Worm (Caenorhabditis elegans) whole organism, L1 larva: ENCODE data around the gene ech-1.1.
A peak's percentile ranks its signal among the peaks of the same experiment; 100 is the strongest.

Experiments used
- C04F5.9 ChIP-seq: sonication (generic microtip); optimal IDR thresholded peaks from 2 replicates; lab custom pipeline; 2016; ENCODE audit warnings: missing genetic modification characterization, missing compliant biosample characterization
- alr-1 ChIP-seq: fragments of 200-800 bp; sonication (Bioruptor generic); optimal IDR thresholded peaks from 2 replicates; lab custom pipeline; 2018; ENCODE audit warnings: borderline replicate concordance, mild to moderate bottlenecking, missing genetic modification characterization, missing compliant biosample characterization
- ceh-63 ChIP-seq: fragments of 200-800 bp; sonication (Bioruptor generic); optimal IDR thresholded peaks from 2 replicates; lab custom pipeline; 2018; ENCODE audit warnings: mild to moderate bottlenecking, missing genetic modification characterization, missing compliant biosample characterization
- ceh-88 ChIP-seq: fragments of 200-800 bp; sonication (Bioruptor generic); IDR thresholded peaks from 2 replicates; pipeline ENCODE4 v1.3.6; 2022; ENCODE audit warnings: missing genetic modification characterization, missing compliant biosample characterization
- ces-1 ChIP-seq: fragments of 150-350 bp; optimal IDR thresholded peaks from 2 replicates; lab custom pipeline; 2014; ENCODE audit warnings: missing biosample characterization, missing genetic modification reagents, missing genetic modification characterization
- dpl-1 ChIP-seq, 3 experiments: fragments of 150-350 bp in 2 of 3; sonication (generic microtip) in 1 of 3; optimal IDR thresholded peaks; 2 replicates each; lab custom pipeline; 2014 to 2017; ENCODE audit warnings: missing biosample characterization in 3 of 3, missing genetic modification characterization in 3 of 3, missing genetic modification reagents in 3 of 3
- dsc-1 ChIP-seq: sonication (generic microtip); optimal IDR thresholded peaks from 2 replicates; lab custom pipeline; 2016; ENCODE audit warnings: mild to moderate bottlenecking, missing genetic modification characterization, missing compliant biosample characterization
- efl-1 ChIP-seq, 4 experiments: fragments of 150-350 bp; optimal IDR thresholded peaks in 3 of 4; peaks in 1 of 4; 1 replicate in 1 of 4; 2 replicates in 3 of 4; lab custom pipeline; 2014; ENCODE audit warnings: missing biosample characterization in 2 of 4, missing genetic modification characterization in 2 of 4, missing genetic modification reagents in 2 of 4
- egl-13 ChIP-seq: sonication (generic microtip); optimal IDR thresholded peaks from 2 replicates; lab custom pipeline; 2016; ENCODE audit warnings: missing genotype, missing genetic modification reagents, missing genetic modification characterization, missing compliant biosample characterization
- egl-27 ChIP-seq, 2 experiments: fragments of 150-350 bp in 1 of 2; sonication (generic microtip); optimal IDR thresholded peaks; 3 replicates each; lab custom pipeline; 2017 to 2018; ENCODE audit warnings: missing biosample characterization in 2 of 2, missing genetic modification characterization in 2 of 2, missing genetic modification reagents in 2 of 2
- elt-2 ChIP-seq: sonication (generic microtip); optimal IDR thresholded peaks from 2 replicates; lab custom pipeline; 2016; ENCODE audit warnings: missing genetic modification characterization, mild to moderate bottlenecking, inconsistent platforms, missing compliant biosample characterization, missing genetic modification reagents
- fkh-4 ChIP-seq: sonication (generic microtip); optimal IDR thresholded peaks from 2 replicates; lab custom pipeline; 2016; ENCODE audit warnings: missing compliant biosample characterization, missing genetic modification characterization, borderline replicate concordance
- grh-1 ChIP-seq: fragments of 200-800 bp; sonication (Bioruptor generic); IDR thresholded peaks from 2 replicates; pipeline ENCODE4 v1.3.6; 2022; ENCODE audit warnings: missing genetic modification reagents, missing genetic modification characterization, missing compliant biosample characterization
- hlh-17 ChIP-seq: fragments of 200-800 bp; sonication (Bioruptor generic); optimal IDR thresholded peaks from 2 replicates; lab custom pipeline; 2018; ENCODE audit warnings: missing genetic modification characterization, mild to moderate bottlenecking, missing compliant biosample characterization, moderate library complexity, borderline replicate concordance
- hlh-4 ChIP-seq: sonication (generic microtip); optimal IDR thresholded peaks from 2 replicates; lab custom pipeline; 2016; ENCODE audit warnings: mild to moderate bottlenecking, missing genetic modification characterization, missing compliant biosample characterization
- jun-1 ChIP-seq: fragments of 150-350 bp; optimal IDR thresholded peaks from 2 replicates; lab custom pipeline; 2014; ENCODE audit warnings: missing biosample characterization, missing genetic modification reagents, missing genetic modification characterization
- lin-13 ChIP-seq: fragments of 150-350 bp; optimal IDR thresholded peaks from 2 replicates; lab custom pipeline; 2014; ENCODE audit warnings: missing biosample characterization, missing genetic modification reagents, missing genetic modification characterization
- lin-14 ChIP-seq: fragments of 200-800 bp; sonication (Bioruptor generic); optimal IDR thresholded peaks from 2 replicates; lab custom pipeline; 2018; ENCODE audit warnings: mild to moderate bottlenecking, missing genetic modification characterization, moderate library complexity, missing compliant biosample characterization
- lin-15B ChIP-seq: fragments of 150-350 bp; sonication (generic microtip); optimal IDR thresholded peaks from 3 replicates; lab custom pipeline; 2014; ENCODE audit warnings: missing biosample characterization, missing genetic modification characterization
- lin-35 ChIP-seq, 2 experiments: fragments of 150-350 bp; optimal IDR thresholded peaks; 2 replicates each; lab custom pipeline; 2014; ENCODE audit warnings: missing biosample characterization in 2 of 2, missing genetic modification characterization in 2 of 2, missing genetic modification reagents in 2 of 2
- mdl-1 ChIP-seq, 2 experiments: fragments of 150-350 bp; optimal IDR thresholded peaks; 2 replicates each; lab custom pipeline; 2014 to 2017; ENCODE audit warnings: missing biosample characterization in 2 of 2, missing genetic modification characterization in 2 of 2, inconsistent platforms in 1 of 2
- mep-1 ChIP-seq: fragments of 150-350 bp; optimal IDR thresholded peaks from 2 replicates; lab custom pipeline; 2014; ENCODE audit warnings: missing biosample characterization, missing genetic modification characterization
- nhr-20 ChIP-seq: sonication (generic microtip); optimal IDR thresholded peaks from 2 replicates; lab custom pipeline; 2016; ENCODE audit warnings: mild to moderate bottlenecking, missing genetic modification characterization, missing compliant biosample characterization
- nhr-28 ChIP-seq: fragments of 150-350 bp; optimal IDR thresholded peaks from 2 replicates; lab custom pipeline; 2014; ENCODE audit warnings: missing biosample characterization, missing genetic modification characterization
- nhr-47 ChIP-seq: sonication (generic microtip); optimal IDR thresholded peaks from 2 replicates; lab custom pipeline; 2016; ENCODE audit warnings: mild to moderate bottlenecking, missing genetic modification characterization, moderate library complexity, missing compliant biosample characterization
- nhr-71 ChIP-seq: sonication (generic microtip); optimal IDR thresholded peaks from 2 replicates; lab custom pipeline; 2016; ENCODE audit warnings: mild to moderate bottlenecking, missing genetic modification characterization, moderate library complexity, missing compliant biosample characterization
- nhr-77 ChIP-seq: fragments of 150-350 bp; optimal IDR thresholded peaks from 2 replicates; lab custom pipeline; 2014; ENCODE audit warnings: missing biosample characterization, missing genetic modification characterization
- nhr-90 ChIP-seq: sonication (generic microtip); optimal IDR thresholded peaks from 2 replicates; lab custom pipeline; 2016; ENCODE audit warnings: mild to moderate bottlenecking, missing genetic modification characterization, missing compliant biosample characterization; ENCODE audit not compliant: poor library complexity
- pax-3 ChIP-seq: fragments of 200-800 bp; sonication (Bioruptor generic); optimal IDR thresholded peaks from 2 replicates; lab custom pipeline; 2018; ENCODE audit warnings: mild to moderate bottlenecking, missing genetic modification characterization, moderate library complexity, missing compliant biosample characterization
- pqm-1 ChIP-seq: sonication (generic microtip); optimal IDR thresholded peaks from 3 replicates; lab custom pipeline; 2017; ENCODE audit warnings: missing biosample characterization, missing genetic modification characterization
- skn-1 ChIP-seq: fragments of 150-350 bp; optimal IDR thresholded peaks from 2 replicates; lab custom pipeline; 2014; ENCODE audit warnings: missing biosample characterization, missing genetic modification characterization
- snpc-4 ChIP-seq: fragments of 150-350 bp; optimal IDR thresholded peaks from 2 replicates; lab custom pipeline; 2014; ENCODE audit warnings: missing biosample characterization, missing genetic modification characterization
- sox-4 ChIP-seq: sonication (generic microtip); optimal IDR thresholded peaks from 2 replicates; lab custom pipeline; 2016; ENCODE audit warnings: missing genetic modification characterization, missing compliant biosample characterization
- unc-86 ChIP-seq: sonication (generic microtip); optimal IDR thresholded peaks from 2 replicates; lab custom pipeline; 2016; ENCODE audit warnings: missing genetic modification characterization, missing compliant biosample characterization
- vab-15 ChIP-seq: sonication (generic microtip); optimal IDR thresholded peaks from 2 replicates; lab custom pipeline; 2017; ENCODE audit warnings: missing genotype, mild to moderate bottlenecking, missing genetic modification characterization, missing compliant biosample characterization
- zag-1 ChIP-seq: fragments of 150-350 bp; optimal IDR thresholded peaks from 2 replicates; lab custom pipeline; 2014; ENCODE audit warnings: missing biosample characterization, missing genetic modification characterization
- ztf-11 ChIP-seq, 2 experiments: sonication (generic microtip); optimal IDR thresholded peaks; 2 replicates each; lab custom pipeline; 2016 to 2017; ENCODE audit warnings: missing genetic modification characterization in 2 of 2, missing biosample characterization in 1 of 2, missing compliant biosample characterization in 1 of 2
- ztf-4 ChIP-seq: fragments of 150-350 bp; optimal IDR thresholded peaks from 2 replicates; lab custom pipeline; 2014; ENCODE audit warnings: missing biosample characterization, missing genetic modification characterization

Gene ech-1.1

ce11 chrV:15322653-15323052, 38.7 kb downstream of the ech-1.1 start, which contains the start of gene nhr-247:
nhr-247 (plus strand) TSS chrV:15322982.
- TF ChIP-seq elt-2 (tag; lab: Kevin White, UChicago): peak; percentile 73

ce11 chrV:15318638-15319037, 42.7 kb downstream of the ech-1.1 start, which contains the start of gene nhr-291:
nhr-291 (plus strand) TSS chrV:15318961.
- TF ChIP-seq pax-3 (tag; lab: Kevin White, UChicago) (peak; percentile 77), nhr-77 (tag; lab: Kevin White, UChicago) (no peak), ceh-63 (GFP tag; lab: Kevin White, UChicago) (no peak), sox-4 (tag; lab: Kevin White, UChicago) (no peak), nhr-90 (tag; lab: Kevin White, UChicago) (no peak), egl-13 (tag; lab: Kevin White, UChicago) (no peak), pqm-1 (tag; lab: Kevin White, UChicago) (peak; percentile 55), lin-14 (GFP tag; lab: Kevin White, UChicago) (no peak), skn-1 (tag; lab: Kevin White, UChicago) (no peak), ztf-4 (tag; lab: Kevin White, UChicago) (no peak), dpl-1 (GFP tag; optimal IDR thresholded peaks at IDR 0.05; lab: Kevin White, UChicago) (no peak), nhr-47 (tag; lab: Kevin White, UChicago) (no peak), hlh-4 (no peak), nhr-71 (tag; lab: Kevin White, UChicago) (no peak), ztf-11 (tag; optimal IDR thresholded peaks at IDR 0.05; lab: Kevin White, UChicago) (no peak), mep-1 (no peak), alr-1 (tag; lab: Kevin White, UChicago) (no peak), lin-15B (no peak), egl-27 (tag; optimal IDR thresholded peaks at IDR 0.05; lab: Kevin White, UChicago) (no peak), lin-13 (GFP tag; lab: Kevin White, UChicago) (no peak), zag-1 (tag; lab: Kevin White, UChicago) (no peak), nhr-20 (tag; lab: Kevin White, UChicago) (peak; percentile 38), dsc-1 (tag; lab: Kevin White, UChicago) (no peak), ceh-88 (GFP tag; lab: Robert Waterston, UW) (no peak), nhr-28 (no peak), C04F5.9 (tag; lab: Kevin White, UChicago) (no peak), efl-1 (optimal IDR thresholded peaks at IDR 0.05; lab: Kevin White, UChicago) (no peak), efl-1 (GFP tag; optimal IDR thresholded peaks at IDR 0.05 in 1 of 2; lab: Kevin White, UChicago) (peak in 1 of 2 experiments; percentile 14), hlh-17 (GFP tag; lab: Kevin White, UChicago) (no peak), fkh-4 (tag; lab: Kevin White, UChicago) (no peak), mdl-1 (tag; optimal IDR thresholded peaks at IDR 0.05; lab: Kevin White, UChicago) (no peak), grh-1 (no peak), ces-1 (no peak), vab-15 (no peak), lin-35 (GFP tag; optimal IDR thresholded peaks at IDR 0.05; lab: Kevin White, UChicago) (peak in 1 of 2 experiments; percentile 45), snpc-4 (tag; lab: Kevin White, UChicago) (no peak), unc-86 (no peak), jun-1 (tag; lab: Kevin White, UChicago) (peak; percentile 65), elt-2 (tag; lab: Kevin White, UChicago) (peak; percentile 99)
